Worm (Caenorhabditis elegans): ENCODE results near the gene C18D11.9.

ce11 chrIII:11829062-11829461 lies 20.1 kb downstream of the C18D11.9 start:
- TF ChIP-seq W03F9.2 (tag; optimal IDR thresholded peaks at IDR 0.05): no peak
- no peak for TF ChIP-seq dao-5 (tag; optimal IDR thresholded peaks at IDR 0.05)
- no peak for TF ChIP-seq him-1 (tag; optimal IDR thresholded peaks at IDR 0.05)

Data from whole organism, L4/young adult.